Worm (Caenorhabditis elegans): Measurements from ENCODE around the gene C28G1.2.

Gene C28G1.2

ce11 chrX:8875867-8876266, 40.1 kb downstream of the C28G1.2 start:
- TF ChIP-seq nhr-25 (tag; optimal IDR thresholded peaks at IDR 0.05) (peak; percentile 50), snpc-4 (tag; optimal IDR thresholded peaks at IDR 0.05) (no peak), elt-1 (tag; optimal IDR thresholded peaks at IDR 0.05) (peak; percentile 72)

- TF ChIP-seq fkh-10 (GFP tag; optimal IDR thresholded peaks at IDR 0.05): no peak
- TF ChIP-seq R02D3.7 (tag; optimal IDR thresholded peaks at IDR 0.05): no peak
- no peak for TF ChIP-seq nhr-67 (tag; optimal IDR thresholded peaks at IDR 0.05)
- TF ChIP-seq ceh-82 (tag; optimal IDR thresholded peaks at IDR 0.05): no peak
- no peak for TF ChIP-seq skn-1 (tag; optimal IDR thresholded peaks at IDR 0.05)
- TF ChIP-seq jun-1 (tag; optimal IDR thresholded peaks at IDR 0.05): no peak
- TF ChIP-seq nfya-1 (tag; optimal IDR thresholded peaks at IDR 0.05; ENCODE audit: insufficient read depth): no peak
- no peak for TF ChIP-seq lin-15B (tag; optimal IDR thresholded peaks at IDR 0.05)
- TF ChIP-seq aly-2 (tag; optimal IDR thresholded peaks at IDR 0.05): no peak
- TF ChIP-seq nhr-77 (tag; optimal IDR thresholded peaks at IDR 0.05): no peak
- no peak for TF ChIP-seq fkh-2 (tag; optimal IDR thresholded peaks at IDR 0.05)
- TF ChIP-seq nhr-25 (tag; optimal IDR thresholded peaks at IDR 0.05): no peak
- TF ChIP-seq eor-1 (tag; optimal IDR thresholded peaks at IDR 0.05): no peak
- no peak for TF ChIP-seq ztf-4 (tag; optimal IDR thresholded peaks at IDR 0.05)
- no peak for TF ChIP-seq elt-3 (tag; optimal IDR thresholded peaks at IDR 0.05)
Observed at ce11 chrX:8877162-8877561, 41.3 kb downstream of the C28G1.2 start.

ce11 chrX:8878709-8879108, 42.9 kb downstream of the C28G1.2 start:
- no peak for TF ChIP-seq fos-1 (tag; optimal IDR thresholded peaks at IDR 0.05)
- TF ChIP-seq ceh-28 (tag; optimal IDR thresholded peaks at IDR 0.05): no peak
- TF ChIP-seq ceh-16 (tag; optimal IDR thresholded peaks at IDR 0.05): no peak
- no peak for TF ChIP-seq nhr-67 (tag; optimal IDR thresholded peaks at IDR 0.05)
- TF ChIP-seq eor-1 (tag; optimal IDR thresholded peaks at IDR 0.05): no peak
- no peak for TF ChIP-seq unc-39 (tag; optimal IDR thresholded peaks at IDR 0.05)
- no peak for TF ChIP-seq ama-1 (optimal IDR thresholded peaks at IDR 0.05)
- TF ChIP-seq lin-39 (tag; optimal IDR thresholded peaks at IDR 0.05): no peak
- TF ChIP-seq nhr-11 (tag; optimal IDR thresholded peaks at IDR 0.05): no peak
- no peak for TF ChIP-seq daf-12 (tag; optimal IDR thresholded peaks at IDR 0.05)
- TF ChIP-seq nhr-77 (tag; optimal IDR thresholded peaks at IDR 0.05): no peak

- no peak for TF ChIP-seq mml-1 (tag; optimal IDR thresholded peaks at IDR 0.05)
- TF ChIP-seq nhr-237 (tag; optimal IDR thresholded peaks at IDR 0.05): no peak
- no peak for TF ChIP-seq pha-4 (tag; optimal IDR thresholded peaks at IDR 0.05)
- TF ChIP-seq sea-2 (GFP tag; optimal IDR thresholded peaks at IDR 0.05): no peak
- no peak for TF ChIP-seq tbx-2 (tag; optimal IDR thresholded peaks at IDR 0.05)
- no peak for TF ChIP-seq nhr-77 (tag; optimal IDR thresholded peaks at IDR 0.05)
- no peak for TF ChIP-seq elt-1 (tag; optimal IDR thresholded peaks at IDR 0.05)
- no peak for TF ChIP-seq ztf-11 (tag; optimal IDR thresholded peaks at IDR 0.05)
- TF ChIP-seq lin-15B (tag; optimal IDR thresholded peaks at IDR 0.05): no peak
Observed at ce11 chrX:8879349-8879748, 43.5 kb downstream of the C28G1.2 start, which contains the start of gene C06E2.2. Gene C06E2.2, plus strand, starts transcription at chrX:8879649.

- TF ChIP-seq ZK546.5 (tag; optimal IDR thresholded peaks at IDR 0.05) (no peak), nhr-67 (tag; optimal IDR thresholded peaks at IDR 0.05) (no peak), nhr-25 (tag; optimal IDR thresholded peaks at IDR 0.05) (peak; percentile 42)
Observed at ce11 chrX:8882162-8882561, 46.3 kb downstream of the C28G1.2 start.
